Fruit fly (Drosophila melanogaster) whole organism, adult: Measurements from ENCODE around the gene wit.

Experiments used
- CG11617 ChIP-seq: fragments of 200-800 bp; sonication (Bioruptor generic); optimal IDR thresholded peaks from 2 replicates; lab custom pipeline; 2017; ENCODE audit warnings: mild to moderate bottlenecking, missing biosample characterization, missing genetic modification reagents, missing genetic modification characterization
- CG12768 ChIP-seq: fragments of 200-800 bp; sonication (Bioruptor generic); optimal IDR thresholded peaks from 2 replicates; lab custom pipeline; 2017; ENCODE audit warnings: missing biosample characterization, missing genetic modification characterization, mild to moderate bottlenecking, moderate library complexity, missing genetic modification reagents
- CG14711 ChIP-seq: fragments of 200-800 bp; sonication (Bioruptor generic); optimal IDR thresholded peaks from 2 replicates; lab custom pipeline; 2018; ENCODE audit warnings: missing biosample characterization, mild to moderate bottlenecking, missing genetic modification characterization, moderate library complexity
- CG1620 ChIP-seq: fragments of 200-800 bp; sonication (Bioruptor generic); optimal IDR thresholded peaks from 2 replicates; lab custom pipeline; 2016; ENCODE audit warnings: missing biosample characterization, missing genetic modification characterization
- CG33017 ChIP-seq: fragments of 200-800 bp; sonication (Bioruptor generic); optimal IDR thresholded peaks from 2 replicates; lab custom pipeline; 2018; ENCODE audit warnings: missing biosample characterization, mild to moderate bottlenecking, missing genetic modification characterization, moderate library complexity
- CG5204 ChIP-seq: fragments of 200-800 bp; sonication (Bioruptor generic); optimal IDR thresholded peaks from 2 replicates; lab custom pipeline; 2016; ENCODE audit warnings: missing biosample characterization, missing genetic modification characterization
- CG7045 ChIP-seq: fragments of 200-800 bp; sonication (Bioruptor generic); optimal IDR thresholded peaks from 2 replicates; lab custom pipeline; 2017; ENCODE audit warnings: missing biosample characterization, mild to moderate bottlenecking, missing genetic modification characterization
- CG7101 ChIP-seq: fragments of 200-800 bp; sonication (Bioruptor generic); optimal IDR thresholded peaks from 2 replicates; lab custom pipeline; 2018; ENCODE audit warnings: missing biosample characterization, mild to moderate bottlenecking, missing genetic modification characterization, moderate library complexity
- Clk ChIP-seq: fragments of 200-800 bp; sonication (Bioruptor generic); optimal IDR thresholded peaks from 2 replicates; lab custom pipeline; 2017; ENCODE audit warnings: missing biosample characterization, missing genetic modification characterization
- Crg-1 ChIP-seq: fragments of 200-800 bp; sonication (Bioruptor generic); optimal IDR thresholded peaks from 2 replicates; lab custom pipeline; 2016; ENCODE audit warnings: missing biosample characterization, missing genetic modification characterization
- Hr96 ChIP-seq: fragments of 200-800 bp; sonication (Bioruptor generic); optimal IDR thresholded peaks from 2 replicates; lab custom pipeline; 2016; ENCODE audit warnings: missing biosample characterization, missing genetic modification characterization
- Mnt ChIP-seq: fragments of 200-800 bp; sonication (Bioruptor generic); optimal IDR thresholded peaks from 2 replicates; lab custom pipeline; 2016; ENCODE audit warnings: missing biosample characterization, mild to moderate bottlenecking, missing genetic modification characterization
- bab1 ChIP-seq: fragments of 200-800 bp; sonication (Bioruptor generic); optimal IDR thresholded peaks from 3 replicates; lab custom pipeline; 2019; ENCODE audit warnings: missing biosample characterization, mild to moderate bottlenecking, missing genetic modification characterization, moderate library complexity
- cic ChIP-seq: fragments of 200-800 bp; sonication (Bioruptor generic); optimal IDR thresholded peaks from 2 replicates; lab custom pipeline; 2017; ENCODE audit warnings: missing biosample characterization, mild to moderate bottlenecking, missing genetic modification characterization, moderate library complexity
- cnc ChIP-seq, 2 experiments: fragments of >200 bp; optimal IDR thresholded peaks; 2 replicates each; lab custom pipeline; 2017
- kay ChIP-seq: fragments of 200-800 bp; sonication (Bioruptor generic); peaks from one replicate; lab custom pipeline; 2016; ENCODE audit warnings: missing biosample characterization, missing genetic modification characterization, borderline replicate concordance
- ovo ChIP-seq: fragments of 200-800 bp; sonication (Bioruptor generic); optimal IDR thresholded peaks from 2 replicates; lab custom pipeline; 2016; ENCODE audit warnings: missing biosample characterization, missing genetic modification characterization
- pad ChIP-seq: fragments of 200-800 bp; sonication (Bioruptor generic); optimal IDR thresholded peaks from 3 replicates; lab custom pipeline; 2017; ENCODE audit warnings: missing biosample characterization, missing genetic modification characterization, mild to moderate bottlenecking, moderate library complexity, missing genetic modification reagents
- tj ChIP-seq: fragments of 200-800 bp; sonication (Bioruptor generic); optimal IDR thresholded peaks from 3 replicates; lab custom pipeline; 2017; ENCODE audit warnings: missing biosample characterization, mild to moderate bottlenecking, missing genetic modification characterization, moderate library complexity
- toe ChIP-seq: fragments of 200-800 bp; sonication (Bioruptor generic); optimal IDR thresholded peaks from 2 replicates; lab custom pipeline; 2016; ENCODE audit warnings: missing biosample characterization, missing genetic modification characterization

The wit gene

dm6 chr3L:4035499-4035898, 36.0 kb downstream of the wit start, which contains the start of gene Gr64f:
Gene Gr64f, plus strand, starts transcription at chr3L:4035799.
- TF ChIP-seq CG7101 (tag; lab: Kevin White, UChicago) = no peak

- TF ChIP-seq toe (GFP tag; lab: Kevin White, UChicago) (no peak), CG7101 (tag; lab: Kevin White, UChicago) (no peak), pad (GFP tag; lab: Kevin White, UChicago) (no peak), CG5204 (GFP tag; lab: Kevin White, UChicago) (no peak), ovo (GFP tag; lab: Kevin White, UChicago) (no peak), CG33017 (tag; lab: Kevin White, UChicago) (no peak), CG11617 (GFP tag; lab: Kevin White, UChicago) (no peak), Hr96 (GFP tag; lab: Kevin White, UChicago) (no peak)
Observed at dm6 chr3L:4031762-4032161, 39.8 kb downstream of the wit start, which contains the start of the genes Gr64d and Gr64e. Gene Gr64d, plus strand, starts transcription at chr3L:4032062. Gene Gr64e, plus strand, starts transcription at chr3L:4032141.

dm6 chr3L:4028305-4028704, 43.2 kb downstream of the wit start, which contains the start of the genes Gr64b and Gr64c:
Gene Gr64b, plus strand, starts transcription at chr3L:4028605.
Gene Gr64c, plus strand, starts transcription at chr3L:4028605.
- TF ChIP-seq CG5204 (GFP tag; lab: Kevin White, UChicago) = no peak
- TF ChIP-seq Hr96 (GFP tag; lab: Kevin White, UChicago) = no peak
- no peak for TF ChIP-seq CG12768 (GFP tag; lab: Kevin White, UChicago)
- no peak for TF ChIP-seq Clk (GFP tag; lab: Kevin White, UChicago)
- TF ChIP-seq CG14711 = no peak
- TF ChIP-seq toe (GFP tag; lab: Kevin White, UChicago) = no peak
- TF ChIP-seq kay = no peak
- no peak for TF ChIP-seq cnc (optimal IDR thresholded peaks at IDR 0.05; lab: Kevin White, UChicago)
- no peak for TF ChIP-seq tj (GFP tag; lab: Kevin White, UChicago)
- no peak for TF ChIP-seq pad (GFP tag; lab: Kevin White, UChicago)
- TF ChIP-seq CG33017 (tag; lab: Kevin White, UChicago) = no peak
- TF ChIP-seq CG1620 (GFP tag; lab: Kevin White, UChicago) = no peak
- TF ChIP-seq Crg-1 = no peak
- TF ChIP-seq cic (GFP tag; lab: Kevin White, UChicago) = no peak
- TF ChIP-seq Mnt = no peak
- TF ChIP-seq CG7045 (GFP tag; lab: Kevin White, UChicago) = no peak
- TF ChIP-seq ovo (GFP tag; lab: Kevin White, UChicago) = no peak

- TF ChIP-seq kay (no peak), CG1620 (GFP tag; lab: Kevin White, UChicago) (no peak), CG33017 (tag; lab: Kevin White, UChicago) (no peak), cic (GFP tag; lab: Kevin White, UChicago) (no peak), CG7045 (GFP tag; lab: Kevin White, UChicago) (no peak), tj (GFP tag; lab: Kevin White, UChicago) (no peak), ovo (GFP tag; lab: Kevin White, UChicago) (no peak), CG11617 (GFP tag; lab: Kevin White, UChicago) (no peak), pad (GFP tag; lab: Kevin White, UChicago) (no peak), Clk (GFP tag; lab: Kevin White, UChicago) (no peak), cnc (optimal IDR thresholded peaks at IDR 0.05; lab: Kevin White, UChicago) (no peak)
Observed at dm6 chr3L:4026506-4026868, 45.0 kb downstream of the wit start, which contains the start of gene Gr64a. Gene Gr64a, plus strand, starts transcription at chr3L:4026769.

dm6 chr3L:4025738-4026505, 45.6 kb downstream of the wit start, which contains the start of gene CG11594:
Gene CG11594, minus strand, starts transcription at chr3L:4026011.
- TF ChIP-seq Hr96 (GFP tag; lab: Kevin White, UChicago) = no peak
- peak; percentile 42 for TF ChIP-seq ovo (GFP tag; lab: Kevin White, UChicago)
- TF ChIP-seq CG12768 (GFP tag; lab: Kevin White, UChicago) = peak; percentile 6
- no peak for TF ChIP-seq CG11617 (GFP tag; lab: Kevin White, UChicago)
- no peak for TF ChIP-seq pad (GFP tag; lab: Kevin White, UChicago)
- no peak for TF ChIP-seq cnc (optimal IDR thresholded peaks at IDR 0.05; lab: Kevin White, UChicago)
- TF ChIP-seq Mnt = peak; percentile 34
- TF ChIP-seq tj (GFP tag; lab: Kevin White, UChicago) = no peak
- peak; percentile 10 for TF ChIP-seq CG7101 (tag; lab: Kevin White, UChicago)
- peak; percentile 11 for TF ChIP-seq toe (GFP tag; lab: Kevin White, UChicago)
- TF ChIP-seq bab1 (GFP tag; lab: Kevin White, UChicago) = no peak
- peak; percentile 46 for TF ChIP-seq CG7045 (GFP tag; lab: Kevin White, UChicago)
- no peak for TF ChIP-seq Clk (GFP tag; lab: Kevin White, UChicago)
- peak; percentile 81 for TF ChIP-seq cic (GFP tag; lab: Kevin White, UChicago)
- TF ChIP-seq CG33017 (tag; lab: Kevin White, UChicago) = no peak
- peak; percentile 6 for TF ChIP-seq Crg-1
- no peak for TF ChIP-seq CG1620 (GFP tag; lab: Kevin White, UChicago)
- peak; percentile 82 for TF ChIP-seq kay
- no peak for TF ChIP-seq CG5204 (GFP tag; lab: Kevin White, UChicago)
- no peak for TF ChIP-seq CG14711

dm6 chr3L:4024464-4024863, 47.1 kb downstream of the wit start:
- TF ChIP-seq bab1 (GFP tag; lab: Kevin White, UChicago) (no peak), cnc (optimal IDR thresholded peaks at IDR 0.05; lab: Kevin White, UChicago) (no peak), CG1620 (GFP tag; lab: Kevin White, UChicago) (no peak), CG12768 (GFP tag; lab: Kevin White, UChicago) (no peak), Hr96 (GFP tag; lab: Kevin White, UChicago) (no peak)
